Fruit fly (Drosophila melanogaster) whole organism, embryonic: Measurements from ENCODE around the gene Paics.
A peak's percentile ranks its signal among the peaks of the same experiment; 100 is the strongest.

Experiments
- B-H2 ChIP-seq: fragments of 200-800 bp; sonication (Bioruptor generic); optimal IDR thresholded peaks from 2 replicates; lab custom pipeline; 2018; ENCODE audit warnings: missing biosample characterization, mild to moderate bottlenecking, missing genetic modification characterization
- Bteb2 ChIP-seq: fragments of 200-800 bp; sonication (Bioruptor generic); optimal IDR thresholded peaks from 2 replicates; lab custom pipeline; 2016; ENCODE audit warnings: missing biosample characterization, missing genetic modification characterization
- CG1024 ChIP-seq: fragments of 200-800 bp; sonication (Bioruptor generic); IDR thresholded peaks from 2 replicates; pipeline ENCODE4 v1.3.6; 2022; ENCODE audit warnings: missing biosample characterization, missing genetic modification characterization
- CG12391 ChIP-seq: fragments of 200-800 bp; sonication (Bioruptor generic); optimal IDR thresholded peaks from 3 replicates; lab custom pipeline; 2018; ENCODE audit warnings: missing biosample characterization, mild to moderate bottlenecking, missing genetic modification characterization, moderate library complexity
- CG12744 ChIP-seq: fragments of 200-800 bp; sonication (Bioruptor generic); optimal IDR thresholded peaks from 2 replicates; lab custom pipeline; 2016; ENCODE audit warnings: missing biosample characterization, missing genetic modification characterization
- CG13287 ChIP-seq: fragments of 200-800 bp; sonication (Bioruptor generic); IDR thresholded peaks from 2 replicates; pipeline ENCODE4 v1.3.6; 2022; ENCODE audit warnings: missing biosample characterization, missing genetic modification characterization; ENCODE audit not compliant: partially characterized antibody
- CG13775 ChIP-seq: fragments of 200-800 bp; sonication (Bioruptor generic); optimal IDR thresholded peaks from 3 replicates; lab custom pipeline; 2017; ENCODE audit warnings: missing biosample characterization, mild to moderate bottlenecking, missing genetic modification characterization
- CG15073 ChIP-seq: fragments of 200-800 bp; sonication (Bioruptor generic); optimal IDR thresholded peaks from 2 replicates; lab custom pipeline; 2016; ENCODE audit warnings: missing biosample characterization, missing genetic modification characterization
- CG17186 ChIP-seq: fragments of 200-800 bp; sonication (Bioruptor generic); optimal IDR thresholded peaks from 3 replicates; lab custom pipeline; 2017; ENCODE audit warnings: missing biosample characterization, missing genetic modification reagents, missing genetic modification characterization
- CG17912 ChIP-seq: fragments of 200-800 bp; sonication (Bioruptor generic); optimal IDR thresholded peaks from 2 replicates; lab custom pipeline; 2018; ENCODE audit warnings: missing biosample characterization, mild to moderate bottlenecking, missing genetic modification characterization
- CG18476 ChIP-seq: fragments of 200-800 bp; sonication (Bioruptor generic); optimal IDR thresholded peaks from 2 replicates; lab custom pipeline; 2016; ENCODE audit warnings: missing biosample characterization, mild to moderate bottlenecking, missing genetic modification characterization
- CG34376 ChIP-seq: fragments of 200-800 bp; sonication (Bioruptor generic); optimal IDR thresholded peaks from 2 replicates; lab custom pipeline; 2018; ENCODE audit warnings: missing biosample characterization, mild to moderate bottlenecking, missing genetic modification characterization
- CG4617 ChIP-seq: fragments of 200-800 bp; sonication (Bioruptor generic); optimal IDR thresholded peaks from 3 replicates; lab custom pipeline; 2016; ENCODE audit warnings: missing biosample characterization, missing genetic modification characterization, borderline replicate concordance
- CG7987 ChIP-seq: fragments of 200-800 bp; sonication (Bioruptor generic); optimal IDR thresholded peaks from 2 replicates; lab custom pipeline; 2018; ENCODE audit warnings: missing biosample characterization, mild to moderate bottlenecking, missing genetic modification characterization, moderate library complexity
- CG8089 ChIP-seq: fragments of 200-800 bp; sonication (Bioruptor generic); optimal IDR thresholded peaks from 3 replicates; lab custom pipeline; 2016; ENCODE audit warnings: missing biosample characterization, missing genetic modification characterization
- CG8765 ChIP-seq: fragments of 200-800 bp; sonication (Bioruptor generic); IDR thresholded peaks from 2 replicates; pipeline ENCODE4 v1.3.6; 2022; ENCODE audit warnings: missing biosample characterization, missing genetic modification characterization
- CG8944 ChIP-seq: fragments of 200-800 bp; sonication (Bioruptor generic); optimal IDR thresholded peaks from 3 replicates; lab custom pipeline; 2016; ENCODE audit warnings: missing biosample characterization, missing genetic modification characterization
- CkIIα-i1 ChIP-seq: fragments of 200-800 bp; sonication (Bioruptor generic); IDR thresholded peaks from 2 replicates; pipeline ENCODE4 v1.3.6; 2022; ENCODE audit warnings: missing biosample characterization, missing genetic modification characterization
- Doc2 ChIP-seq: fragments of 200-800 bp; sonication (Bioruptor generic); IDR thresholded peaks from 2 replicates; pipeline ENCODE4 v1.3.6; 2022; ENCODE audit warnings: missing biosample characterization, missing genetic modification characterization
- Dp ChIP-seq: fragments of 200-800 bp; sonication (Bioruptor generic); optimal IDR thresholded peaks from 2 replicates; lab custom pipeline; 2018; ENCODE audit warnings: missing biosample characterization, mild to moderate bottlenecking, missing genetic modification characterization, moderate library complexity
- Dref ChIP-seq: fragments of 200-800 bp; sonication (Bioruptor generic); IDR thresholded peaks from 2 replicates; pipeline ENCODE4 v1.3.6; 2022; ENCODE audit warnings: missing biosample characterization, missing genetic modification characterization
- E2f2 ChIP-seq: fragments of 200-800 bp; sonication (Bioruptor generic); IDR thresholded peaks from 2 replicates; pipeline ENCODE4 v1.3.6; 2022; ENCODE audit warnings: missing biosample characterization, missing genetic modification characterization
- GATAe ChIP-seq: fragments of 200-800 bp; sonication (Bioruptor generic); conservative IDR thresholded peaks from 2 replicates; pipeline ENCODE4 v1.3.6; 2022; ENCODE audit warnings: missing biosample characterization, missing genetic modification characterization
- H15 ChIP-seq: fragments of 200-800 bp; sonication (Bioruptor generic); IDR thresholded peaks from 3 replicates; pipeline ENCODE4 v1.3.6; 2022; ENCODE audit warnings: missing biosample characterization, missing genetic modification characterization
- Hr3 ChIP-seq: fragments of 200-800 bp; sonication (Bioruptor generic); optimal IDR thresholded peaks from 3 replicates; lab custom pipeline; 2016; ENCODE audit warnings: missing biosample characterization, missing genetic modification characterization
- Max ChIP-seq: fragments of 200-800 bp; sonication (Bioruptor generic); optimal IDR thresholded peaks from 2 replicates; lab custom pipeline; 2016; ENCODE audit warnings: missing biosample characterization, mild to moderate bottlenecking, missing genetic modification characterization
- NC2β ChIP-seq: fragments of 200-800 bp; sonication (Bioruptor generic); optimal IDR thresholded peaks from 2 replicates; lab custom pipeline; 2016; ENCODE audit warnings: missing biosample characterization, missing genetic modification characterization
- Rfx ChIP-seq: fragments of 200-800 bp; sonication (Bioruptor generic); IDR thresholded peaks from 2 replicates; pipeline ENCODE4 v1.3.6; 2022; ENCODE audit warnings: missing biosample characterization, missing genetic modification characterization
- Rx ChIP-seq: fragments of 200-800 bp; sonication (Bioruptor generic); IDR thresholded peaks from 2 replicates; pipeline ENCODE4 v1.3.6; 2022; ENCODE audit warnings: missing biosample characterization, missing genetic modification characterization
- Sry-β ChIP-seq: fragments of 200-800 bp; sonication (Bioruptor generic); optimal IDR thresholded peaks from 2 replicates; lab custom pipeline; 2018; ENCODE audit warnings: missing biosample characterization, mild to moderate bottlenecking, missing genetic modification characterization, moderate library complexity
- Taf1 ChIP-seq: fragments of 200-800 bp; sonication (Bioruptor generic); IDR thresholded peaks from 2 replicates; pipeline ENCODE4 v1.3.6; 2022; ENCODE audit warnings: missing biosample characterization, missing genetic modification characterization
- bab2 ChIP-seq: fragments of 200-800 bp; sonication (Bioruptor generic); optimal IDR thresholded peaks from 2 replicates; lab custom pipeline; 2016; ENCODE audit warnings: missing biosample characterization, missing genetic modification characterization
- eve ChIP-seq, 2 experiments: fragments of >200 bp; optimal IDR thresholded peaks; 2 replicates each; lab custom pipeline; 2017; ENCODE audit warnings: missing biosample characterization in 2 of 2, missing genetic modification characterization in 2 of 2
- fd3F ChIP-seq: fragments of 200-800 bp; sonication (Bioruptor generic); optimal IDR thresholded peaks from 2 replicates; lab custom pipeline; 2018; ENCODE audit warnings: missing biosample characterization, mild to moderate bottlenecking, missing genetic modification characterization, moderate library complexity
- fd96Cb ChIP-seq: fragments of 200-800 bp; sonication (Bioruptor generic); optimal IDR thresholded peaks from 2 replicates; lab custom pipeline; 2018; ENCODE audit warnings: missing biosample characterization, mild to moderate bottlenecking, missing genetic modification characterization, moderate library complexity
- fu2 ChIP-seq: fragments of 200-800 bp; sonication (Bioruptor generic); optimal IDR thresholded peaks from 2 replicates; lab custom pipeline; 2016; ENCODE audit warnings: missing biosample characterization, missing genetic modification characterization
- gcm2 ChIP-seq: fragments of 200-800 bp; sonication (Bioruptor generic); optimal IDR thresholded peaks from 2 replicates; lab custom pipeline; 2016; ENCODE audit warnings: missing biosample characterization, missing genetic modification characterization
- grau ChIP-seq: fragments of 200-800 bp; optimal IDR thresholded peaks from 3 replicates; lab custom pipeline; 2019; ENCODE audit warnings: missing biosample characterization, mild to moderate bottlenecking, missing genetic modification characterization, moderate library complexity
- ind ChIP-seq: fragments of 200-800 bp; sonication (Bioruptor generic); optimal IDR thresholded peaks from 3 replicates; lab custom pipeline; 2016; ENCODE audit warnings: missing biosample characterization, missing genetic modification characterization
- jing ChIP-seq: fragments of 200-800 bp; sonication (Bioruptor generic); optimal IDR thresholded peaks from 2 replicates; lab custom pipeline; 2018; ENCODE audit warnings: missing biosample characterization, mild to moderate bottlenecking, missing genetic modification characterization
- kah ChIP-seq: fragments of 200-800 bp; sonication (Bioruptor generic); optimal IDR thresholded peaks from 2 replicates; lab custom pipeline; 2018; ENCODE audit warnings: missing biosample characterization, mild to moderate bottlenecking, missing genetic modification characterization
- kay ChIP-seq: fragments of 200-800 bp; sonication (Bioruptor generic); optimal IDR thresholded peaks from 2 replicates; lab custom pipeline; 2016; ENCODE audit warnings: missing biosample characterization, missing genetic modification characterization
- pnt ChIP-seq: fragments of 200-800 bp; sonication (Bioruptor generic); optimal IDR thresholded peaks from 3 replicates; lab custom pipeline; 2016; ENCODE audit warnings: missing biosample characterization, missing genetic modification characterization
- sima ChIP-seq: fragments of 200-800 bp; sonication (Bioruptor generic); optimal IDR thresholded peaks from 2 replicates; lab custom pipeline; 2016; ENCODE audit warnings: missing biosample characterization, missing genetic modification characterization
- slp2 ChIP-seq: fragments of 200-800 bp; sonication (Bioruptor generic); optimal IDR thresholded peaks from 2 replicates; lab custom pipeline; 2016; ENCODE audit warnings: missing biosample characterization, missing genetic modification characterization
- ttk ChIP-seq: fragments of 200-800 bp; sonication (Bioruptor generic); IDR thresholded peaks from 2 replicates; pipeline ENCODE4 v2.1.2; 2022; ENCODE audit warnings: missing biosample characterization, missing genetic modification characterization
- tup ChIP-seq: fragments of 200-800 bp; sonication (Bioruptor generic); optimal IDR thresholded peaks from 2 replicates; lab custom pipeline; 2016; ENCODE audit warnings: missing biosample characterization, mild to moderate bottlenecking, missing genetic modification characterization, moderate library complexity
- unc-4 ChIP-seq: fragments of 200-800 bp; sonication (Bioruptor generic); IDR thresholded peaks from 2 replicates; pipeline ENCODE4 v1.3.6; 2022; ENCODE audit warnings: missing biosample characterization, missing genetic modification characterization; ENCODE audit not compliant: partially characterized antibody
- wor ChIP-seq: fragments of 200-800 bp; sonication (Bioruptor generic); IDR thresholded peaks from 2 replicates; pipeline ENCODE4 v1.3.6; 2022; ENCODE audit warnings: missing biosample characterization, missing genetic modification characterization
- z ChIP-seq: fragments of 200-800 bp; sonication (Bioruptor generic); IDR thresholded peaks from 3 replicates; pipeline ENCODE4 v1.3.6; 2022; ENCODE audit warnings: missing biosample characterization, missing genetic modification characterization

Paics gene

dm6 chrX:12750928-12751631 lies 9.3 kb downstream of the Paics start (continued):
- TF ChIP-seq kay (GFP tag; lab: Kevin White, UChicago) (peak; percentile 98), NC2β (GFP tag; lab: Kevin White, UChicago) (peak; percentile 99), gcm2 (GFP tag; lab: Kevin White, UChicago) (peak; percentile 100), wor (GFP tag; lab: Robert Waterston, UW) (peak; percentile 100), Hr3 (GFP tag; lab: Kevin White, UChicago) (peak; percentile 100), Sry-β (GFP tag; lab: Kevin White, UChicago) (peak; percentile 75), Rfx (GFP tag; lab: Robert Waterston, UW) (peak; percentile 100), CG4617 (peak; percentile 100), GATAe (peak; percentile 99), B-H2 (peak; percentile 100), Dp (GFP tag; lab: Kevin White, UChicago) (peak; percentile 57), unc-4 (GFP tag; lab: Robert Waterston, UW) (0 out of 2 replicates have a peak, but pooled peaks have one; percentile 23), fd96Cb (tag; lab: Kevin White, UChicago) (peak; percentile 100), Rx (peak; percentile 99), CG1024 (GFP tag; lab: Robert Waterston, UW) (peak; percentile 96), Bteb2 (GFP tag; lab: Kevin White, UChicago) (peak; percentile 100), ttk (peak; percentile 99), fd3F (peak; percentile 100), CG17912 (GFP tag; lab: Kevin White, UChicago) (peak; percentile 90), Dref (peak; percentile 54), CG8765 (GFP tag; lab: Robert Waterston, UW) (peak; percentile 98), eve (GFP tag; optimal IDR thresholded peaks at IDR 0.05; lab: Kevin White, UChicago) (peak; percentile 63 to 100), jing (peak; percentile 99), pnt (GFP tag; lab: Kevin White, UChicago) (peak; percentile 99), CG13287 (GFP tag; lab: Robert Waterston, UW) (peak; percentile 61), CG18476 (peak; percentile 99), CG17186 (GFP tag; lab: Kevin White, UChicago) (peak; percentile 96), CG8089 (GFP tag; lab: Kevin White, UChicago) (peak; percentile 99), CkIIα-i1 (GFP tag; lab: Robert Waterston, UW) (peak; percentile 98), CG15073 (peak; percentile 93), ind (GFP tag; lab: Kevin White, UChicago) (peak; percentile 100), CG7987 (GFP tag; lab: Kevin White, UChicago) (peak; percentile 97), slp2 (GFP tag; lab: Kevin White, UChicago) (peak; percentile 100), CG8944 (GFP tag; lab: Kevin White, UChicago) (peak; percentile 100), fu2 (GFP tag; lab: Kevin White, UChicago) (peak; percentile 100), CG34376 (GFP tag; lab: Kevin White, UChicago) (peak; percentile 100), kah (GFP tag; lab: Kevin White, UChicago) (peak; percentile 98), Max (GFP tag; lab: Kevin White, UChicago) (peak; percentile 100), CG13775 (GFP tag; lab: Kevin White, UChicago) (peak; percentile 100), Doc2 (GFP tag; lab: Robert Waterston, UW) (peak; percentile 99), grau (tag; lab: Kevin White, UChicago) (peak; percentile 100), z (GFP tag; lab: Robert Waterston, UW) (peak; percentile 71; the same call in 2 of the 3 replicates), bab2 (GFP tag; lab: Kevin White, UChicago) (peak; percentile 99), H15 (GFP tag; lab: Robert Waterston, UW) (peak; percentile 99), CG12744 (GFP tag; lab: Kevin White, UChicago) (peak; percentile 100), Taf1 (GFP tag; lab: Robert Waterston, UW) (peak; percentile 99), tup (GFP tag; lab: Kevin White, UChicago) (peak; percentile 99), sima (peak; percentile 99), E2f2 (GFP tag; lab: Robert Waterston, UW) (peak; percentile 95), CG12391 (tag; lab: Kevin White, UChicago) (peak; percentile 100)
